Worm (Caenorhabditis elegans) whole organism, mixed stage, embryonic: ENCODE data around the gene vha-17.

Experiments
- M03D4.4 ChIP-seq: sonication (generic microtip); optimal IDR thresholded peaks from 2 replicates; lab custom pipeline; 2017; ENCODE audit warnings: mild to moderate bottlenecking, missing genetic modification characterization, missing compliant biosample characterization
- blmp-1 ChIP-seq: fragments of 150-350 bp; optimal IDR thresholded peaks from 2 replicates; lab custom pipeline; 2014; ENCODE audit warnings: missing biosample characterization, missing genetic modification characterization
- ceh-39 ChIP-seq: fragments of 150-350 bp; optimal IDR thresholded peaks from 2 replicates; lab custom pipeline; 2014; ENCODE audit warnings: missing biosample characterization, missing genetic modification characterization
- ceh-43 ChIP-seq: fragments of 200-800 bp; sonication (Bioruptor generic); optimal IDR thresholded peaks from 2 replicates; lab custom pipeline; 2018; ENCODE audit warnings: mild to moderate bottlenecking, missing genetic modification characterization, moderate library complexity, missing compliant biosample characterization
- ceh-83 ChIP-seq: fragments of 200-800 bp; sonication (Bioruptor generic); optimal IDR thresholded peaks from 2 replicates; lab custom pipeline; 2018; ENCODE audit warnings: mild to moderate bottlenecking, missing genetic modification characterization, missing compliant biosample characterization
- ces-1 ChIP-seq: fragments of 150-350 bp; optimal IDR thresholded peaks from 2 replicates; lab custom pipeline; 2014; ENCODE audit warnings: missing biosample characterization, missing genetic modification reagents, missing genetic modification characterization
- cnd-1 ChIP-seq: fragments of 200-800 bp; sonication (Bioruptor generic); optimal IDR thresholded peaks from 2 replicates; lab custom pipeline; 2018; ENCODE audit warnings: mild to moderate bottlenecking, missing genetic modification characterization, missing compliant biosample characterization
- drap-1 ChIP-seq: fragments of 200-800 bp; sonication (Bioruptor generic); optimal IDR thresholded peaks from 3 replicates; lab custom pipeline; 2018; ENCODE audit warnings: mild to moderate bottlenecking, missing genetic modification characterization, missing compliant biosample characterization
- elt-3 ChIP-seq: fragments of 150-350 bp; optimal IDR thresholded peaks from 2 replicates; lab custom pipeline; 2014; ENCODE audit warnings: missing biosample characterization, missing genetic modification characterization
- flh-1 ChIP-seq: fragments of 200-800 bp; sonication (Bioruptor generic); optimal IDR thresholded peaks from 2 replicates; lab custom pipeline; 2018; ENCODE audit warnings: mild to moderate bottlenecking, missing genetic modification characterization, moderate library complexity, missing compliant biosample characterization
- ham-2 ChIP-seq: fragments of 200-800 bp; sonication (Bioruptor generic); optimal IDR thresholded peaks from 2 replicates; lab custom pipeline; 2018; ENCODE audit warnings: mild to moderate bottlenecking, missing genetic modification characterization, missing compliant biosample characterization
- hlh-1 ChIP-seq: fragments of 150-350 bp; optimal IDR thresholded peaks from 2 replicates; lab custom pipeline; 2014; ENCODE audit warnings: missing biosample characterization, missing genetic modification reagents, missing genetic modification characterization
- lin-13 ChIP-seq: fragments of 150-350 bp; optimal IDR thresholded peaks from 2 replicates; lab custom pipeline; 2014; ENCODE audit warnings: missing biosample characterization, missing genetic modification characterization
- lin-32 ChIP-seq: fragments of 200-800 bp; sonication (Bioruptor generic); optimal IDR thresholded peaks from 2 replicates; lab custom pipeline; 2018; ENCODE audit warnings: mild to moderate bottlenecking, missing genetic modification characterization, missing compliant biosample characterization
- lsy-2 ChIP-seq: fragments of 150-350 bp; optimal IDR thresholded peaks from 2 replicates; lab custom pipeline; 2014; ENCODE audit warnings: missing biosample characterization, missing genetic modification characterization
- mab-5 ChIP-seq: fragments of 150-350 bp; optimal IDR thresholded peaks from 2 replicates; lab custom pipeline; 2014; ENCODE audit warnings: missing biosample characterization, missing genetic modification characterization
- mep-1 ChIP-seq: fragments of 150-350 bp; optimal IDR thresholded peaks from 2 replicates; lab custom pipeline; 2017; ENCODE audit warnings: missing biosample characterization, missing genetic modification reagents, missing genetic modification characterization, inconsistent platforms
- mls-2 ChIP-seq: sonication (generic microtip); optimal IDR thresholded peaks from 2 replicates; lab custom pipeline; 2016; ENCODE audit warnings: mild to moderate bottlenecking, missing genetic modification characterization, moderate library complexity, missing compliant biosample characterization
- nhr-12 ChIP-seq: fragments of 150-350 bp; optimal IDR thresholded peaks from 2 replicates; lab custom pipeline; 2014; ENCODE audit warnings: missing biosample characterization, missing genetic modification characterization
- nhr-2 ChIP-seq: fragments of 150-350 bp; optimal IDR thresholded peaks from 2 replicates; lab custom pipeline; 2014; ENCODE audit warnings: missing biosample characterization, missing genetic modification characterization
- nhr-237 ChIP-seq: fragments of 150-350 bp; optimal IDR thresholded peaks from 2 replicates; lab custom pipeline; 2014; ENCODE audit warnings: missing biosample characterization, missing genetic modification characterization
- nhr-76 ChIP-seq: sonication (generic microtip); optimal IDR thresholded peaks from 2 replicates; lab custom pipeline; 2017; ENCODE audit warnings: missing biosample characterization, missing genetic modification characterization
- pha-4 ChIP-seq: fragments of 150-350 bp; optimal IDR thresholded peaks from 2 replicates; lab custom pipeline; 2018; ENCODE audit warnings: missing biosample characterization, missing genetic modification reagents, missing genetic modification characterization
- snpc-4 ChIP-seq: fragments of 150-350 bp; optimal IDR thresholded peaks from 2 replicates; lab custom pipeline; 2014; ENCODE audit warnings: missing biosample characterization, missing genetic modification characterization
- sptf-1 ChIP-seq: sonication (generic microtip); optimal IDR thresholded peaks from 2 replicates; lab custom pipeline; 2017; ENCODE audit warnings: mild to moderate bottlenecking, missing genetic modification characterization, moderate library complexity, missing compliant biosample characterization
- tbx-8 ChIP-seq: fragments of 200-800 bp; sonication (Bioruptor generic); optimal IDR thresholded peaks from 2 replicates; lab custom pipeline; 2018; ENCODE audit warnings: mild to moderate bottlenecking, missing genetic modification characterization, moderate library complexity, missing compliant biosample characterization
- unc-120 ChIP-seq: sonication (generic microtip); optimal IDR thresholded peaks from 2 replicates; lab custom pipeline; 2017; ENCODE audit warnings: missing genetic modification characterization, missing compliant biosample characterization; ENCODE audit not compliant: poor library complexity, severe bottlenecking
- unc-39 ChIP-seq: fragments of 150-350 bp; optimal IDR thresholded peaks from 2 replicates; lab custom pipeline; 2014; ENCODE audit warnings: missing biosample characterization, missing genetic modification characterization
- unc-62 ChIP-seq: fragments of 150-350 bp; optimal IDR thresholded peaks from 2 replicates; lab custom pipeline; 2014; ENCODE audit warnings: missing biosample characterization, missing genetic modification reagents, missing genetic modification characterization
- zip-8 ChIP-seq: fragments of 150-350 bp; optimal IDR thresholded peaks from 2 replicates; lab custom pipeline; 2014; ENCODE audit warnings: missing biosample characterization, missing genetic modification characterization
- ztf-11 ChIP-seq: fragments of 150-350 bp; optimal IDR thresholded peaks from 2 replicates; lab custom pipeline; 2014; ENCODE audit warnings: missing biosample characterization, missing genetic modification characterization

Gene vha-17

DNA sequence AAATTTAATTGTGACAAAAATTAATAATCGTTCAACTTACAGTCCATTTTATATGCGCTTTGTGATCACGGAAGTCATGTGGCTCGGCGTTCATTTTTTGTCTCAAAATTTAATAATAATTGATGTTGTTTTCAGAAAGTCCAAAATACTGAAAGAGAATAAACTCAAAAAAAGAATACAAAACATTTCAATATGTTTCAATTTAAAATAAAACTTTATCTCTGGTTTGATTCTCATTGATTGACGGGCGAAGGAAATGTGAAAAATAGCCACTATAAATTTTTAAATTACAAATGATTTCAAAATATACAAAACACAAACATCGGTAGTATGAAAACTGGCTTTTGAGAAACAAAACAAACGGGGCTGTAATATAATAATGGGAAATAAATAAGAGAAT lies 17.6 kb downstream of the vha-17 start, which contains the start of gene T20D3.6:
Gene T20D3.6, minus strand, starts transcription at position 101 of the 400 bp plus-strand sequence.
- TF ChIP-seq unc-39 (tag; lab: Kevin White, UChicago) (no peak), lin-13 (tag; lab: Kevin White, UChicago) (no peak), zip-8 (tag; lab: Kevin White, UChicago) (no peak), hlh-1 (no peak), nhr-76 (tag; lab: Kevin White, UChicago) (no peak), M03D4.4 (tag; lab: Kevin White, UChicago) (no peak), pha-4 (tag; lab: Kevin White, UChicago) (no peak), tbx-8 (no peak), ceh-39 (tag; lab: Kevin White, UChicago) (no peak), ces-1 (GFP tag; lab: Kevin White, UChicago) (no peak), elt-3 (tag; lab: Kevin White, UChicago) (no peak), ztf-11 (tag; lab: Kevin White, UChicago) (no peak), ceh-83 (GFP tag; lab: Kevin White, UChicago) (no peak)

DNA sequence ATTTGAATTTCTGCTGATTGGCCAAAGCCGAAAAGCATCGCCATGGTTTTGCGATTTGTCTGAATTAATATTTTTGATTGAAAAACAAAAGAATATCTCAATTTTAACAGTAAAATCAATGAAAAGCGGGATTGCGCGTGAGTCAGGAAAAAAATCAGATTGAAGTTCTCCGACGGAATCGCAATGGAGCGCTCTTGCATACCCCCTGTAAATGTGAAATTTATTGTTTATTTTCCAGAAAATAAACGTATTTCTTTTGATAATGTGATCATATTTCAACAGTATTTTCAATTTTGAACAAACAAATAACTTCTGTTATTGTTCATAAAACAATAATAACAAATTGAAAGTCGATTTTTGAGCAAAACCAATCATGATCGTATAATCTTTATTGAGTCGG lies 20.0 kb downstream of the vha-17 start, which contains the start of gene vps-26:
Gene vps-26, minus strand, starts transcription at position 200 of the 400 bp plus-strand sequence.
- peak; percentile 5 for TF ChIP-seq ces-1 (GFP tag; lab: Kevin White, UChicago)
- no peak for TF ChIP-seq nhr-2
- TF ChIP-seq mep-1 (tag; lab: Kevin White, UChicago), result peak; percentile 7
- TF ChIP-seq cnd-1 (tag; lab: Kevin White, UChicago), result no peak
- no peak for TF ChIP-seq ham-2
- no peak for TF ChIP-seq unc-120 (tag; lab: Kevin White, UChicago)

DNA sequence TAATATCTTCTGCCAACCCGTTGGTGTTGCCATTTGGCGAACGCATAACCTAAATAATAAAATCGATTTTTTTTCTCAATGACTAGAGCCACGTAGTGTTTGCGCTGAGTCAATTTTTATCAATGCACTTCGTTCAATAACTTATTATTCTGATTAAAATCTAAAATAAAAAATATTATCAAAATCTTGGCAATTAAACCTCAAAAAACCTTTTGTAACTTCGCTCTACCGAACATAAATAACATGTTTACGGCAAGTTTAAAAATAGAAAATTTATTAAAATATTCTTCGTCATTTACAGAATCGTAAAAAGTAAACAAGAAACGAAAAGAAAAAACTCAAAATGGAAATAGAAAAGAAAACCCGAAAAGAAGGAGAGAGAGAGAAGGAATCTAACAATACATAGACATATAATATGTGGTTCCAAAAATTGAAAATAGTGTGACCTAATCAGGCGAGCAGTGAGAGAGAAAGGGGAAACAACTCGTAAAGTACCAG lies 21.6 kb downstream of the vha-17 start, which contains the start of gene pigc-1:
Gene pigc-1, minus strand, starts transcription at position 51 of the 498 bp plus-strand sequence.
- TF ChIP-seq tbx-8 (no peak), pha-4 (tag; lab: Kevin White, UChicago) (no peak), mep-1 (tag; lab: Kevin White, UChicago) (no peak), flh-1 (GFP tag; lab: Kevin White, UChicago) (no peak), mls-2 (tag; lab: Kevin White, UChicago) (no peak), nhr-76 (tag; lab: Kevin White, UChicago) (no peak), M03D4.4 (tag; lab: Kevin White, UChicago) (no peak), unc-120 (tag; lab: Kevin White, UChicago) (no peak), ham-2 (no peak), lsy-2 (no peak), sptf-1 (tag; lab: Kevin White, UChicago) (no peak), elt-3 (tag; lab: Kevin White, UChicago) (no peak), drap-1 (GFP tag; lab: Kevin White, UChicago) (no peak), ceh-43 (GFP tag; lab: Kevin White, UChicago) (no peak), ces-1 (GFP tag; lab: Kevin White, UChicago) (no peak), zip-8 (tag; lab: Kevin White, UChicago) (no peak), unc-39 (tag; lab: Kevin White, UChicago) (no peak), ceh-39 (tag; lab: Kevin White, UChicago) (no peak), blmp-1 (no peak), cnd-1 (tag; lab: Kevin White, UChicago) (no peak)

DNA sequence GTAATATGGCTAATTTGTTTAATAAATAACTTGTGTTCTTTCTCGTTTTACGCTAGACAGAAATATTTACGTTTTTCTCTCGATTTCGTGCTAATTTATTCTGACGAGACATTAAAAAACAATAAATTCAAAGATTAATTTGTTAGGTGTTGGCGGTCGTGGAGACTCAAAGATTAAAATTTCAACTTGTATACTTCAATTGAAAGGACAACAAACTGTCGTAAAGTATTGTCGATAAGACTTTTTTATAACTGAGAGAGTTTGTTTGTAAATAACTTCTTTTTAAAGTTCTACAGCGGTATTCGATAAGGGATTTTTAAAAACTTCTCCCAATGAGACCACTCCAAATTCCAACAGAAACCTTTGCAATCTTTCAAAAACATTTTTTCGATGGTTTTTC lies 32.1 kb downstream of the vha-17 start:
- TF ChIP-seq drap-1 (GFP tag; lab: Kevin White, UChicago) (no peak), unc-62 (GFP tag; lab: Kevin White, UChicago) (no peak), zip-8 (tag; lab: Kevin White, UChicago) (no peak), mep-1 (tag; lab: Kevin White, UChicago) (no peak), ceh-43 (GFP tag; lab: Kevin White, UChicago) (no peak), snpc-4 (no peak), flh-1 (GFP tag; lab: Kevin White, UChicago) (no peak), lin-32 (no peak), nhr-76 (tag; lab: Kevin White, UChicago) (no peak), cnd-1 (tag; lab: Kevin White, UChicago) (no peak), ceh-39 (tag; lab: Kevin White, UChicago) (no peak), nhr-237 (tag; lab: Kevin White, UChicago) (no peak), lin-13 (tag; lab: Kevin White, UChicago) (no peak), blmp-1 (no peak), ztf-11 (tag; lab: Kevin White, UChicago) (no peak), pha-4 (tag; lab: Kevin White, UChicago) (no peak), ceh-83 (GFP tag; lab: Kevin White, UChicago) (no peak), nhr-12 (no peak), mab-5 (tag; lab: Kevin White, UChicago) (no peak)
